Fruit fly (Drosophila melanogaster): ENCODE results near the gene CG11583.

CG11583 gene

dm6 chr3L:4239442-4240322 lies 42.9 kb downstream of the CG11583 start, which contains the start of gene Sqor (continued):
- TF ChIP-seq CG4328 (GFP tag; optimal IDR thresholded peaks at IDR 0.05) (peak; percentile 72), Dip2 (GFP tag; IDR thresholded peaks at IDR 0.05) (peak; percentile 35; the same call in 1 of the 2 replicates), crp (GFP tag; optimal IDR thresholded peaks at IDR 0.05) (peak in 1 of 2 experiments; percentile 80), cg (GFP tag; optimal IDR thresholded peaks at IDR 0.05) (peak; percentile 20), Atf-2 (GFP tag; optimal IDR thresholded peaks at IDR 0.05) (peak; percentile 82), bowl (GFP tag; IDR thresholded peaks at IDR 0.05) (peak; percentile 61), tup (GFP tag; optimal IDR thresholded peaks at IDR 0.05) (peak; percentile 76), CG5245 (GFP tag; optimal IDR thresholded peaks at IDR 0.05) (peak; percentile 57), CG1792 (GFP tag; optimal IDR thresholded peaks at IDR 0.05) (peak; percentile 85), CG15696 (tag; optimal IDR thresholded peaks at IDR 0.05) (peak; percentile 31), ftz-f1 (GFP tag; optimal IDR thresholded peaks at IDR 0.05) (peak; percentile 98), CG9797 (GFP tag; optimal IDR thresholded peaks at IDR 0.05) (no peak), CHES-1-like (GFP tag; optimal IDR thresholded peaks at IDR 0.05) (peak; percentile 85), CG17186 (GFP tag; optimal IDR thresholded peaks at IDR 0.05) (peak; percentile 4), insv (GFP tag; optimal IDR thresholded peaks at IDR 0.05) (peak in 1 of 2 experiments; percentile 21), Lim3 (GFP tag; IDR thresholded peaks at IDR 0.05) (peak; percentile 38; the same call in 1 of the 2 replicates), lmd (GFP tag; IDR thresholded peaks at IDR 0.05) (peak; percentile 77), CG8281 (tag; optimal IDR thresholded peaks at IDR 0.05) (peak; percentile 78), CG2712 (tag; optimal IDR thresholded peaks at IDR 0.05) (peak; percentile 79), CG1832 (GFP tag; optimal IDR thresholded peaks at IDR 0.05) (no peak), CG8944 (GFP tag; optimal IDR thresholded peaks at IDR 0.05) (peak; percentile 81), sisA (GFP tag; IDR thresholded peaks at IDR 0.05) (peak; percentile 69), pros (GFP tag; optimal IDR thresholded peaks at IDR 0.05) (peak; percentile 27), ato (GFP tag; IDR thresholded peaks at IDR 0.05; ENCODE audit: partially characterized antibody) (no peak), sens (GFP tag) (peak; percentile 94), CG31224 (GFP tag; IDR thresholded peaks at IDR 0.05) (peak; percentile 63), CG10462 (GFP tag; optimal IDR thresholded peaks at IDR 0.05) (peak; percentile 78), Dfd (GFP tag; optimal IDR thresholded peaks at IDR 0.05) (no peak), D (optimal IDR thresholded peaks at IDR 0.05) (no peak), D (GFP tag; optimal IDR thresholded peaks at IDR 0.05) (peak; percentile 37), vfl (GFP tag; optimal IDR thresholded peaks at IDR 0.05) (peak; percentile 83), CG3407 (GFP tag; optimal IDR thresholded peaks at IDR 0.05) (peak; percentile 53), pfk (GFP tag; optimal IDR thresholded peaks at IDR 0.05) (peak; percentile 14), gce (GFP tag; IDR thresholded peaks at IDR 0.05) (peak; percentile 55; the same call in 1 of the 3 replicates), lilli (GFP tag; optimal IDR thresholded peaks at IDR 0.05) (peak; percentile 89), cato (GFP tag; optimal IDR thresholded peaks at IDR 0.05; ENCODE audit: borderline replicate concordance) (peak; percentile 75), salm (tag; optimal IDR thresholded peaks at IDR 0.05) (peak; percentile 77), onecut (GFP tag; IDR thresholded peaks at IDR 0.05) (peak; percentile 58), Hand (GFP tag; optimal IDR thresholded peaks at IDR 0.05) (peak; percentile 75), CG7928 (GFP tag; optimal IDR thresholded peaks at IDR 0.05) (peak; percentile 71), Atf3 (GFP tag; optimal IDR thresholded peaks at IDR 0.05) (peak; percentile 93), zen (tag; optimal IDR thresholded peaks at IDR 0.05) (no peak), CG4854 (GFP tag; optimal IDR thresholded peaks at IDR 0.05) (peak; percentile 81), Bgb (GFP tag; IDR thresholded peaks at IDR 0.05; ENCODE audit: partially characterized antibody) (peak; percentile 36; the same call in 1 of the 2 replicates), lov (optimal IDR thresholded peaks at IDR 0.05) (no peak), lov (GFP tag; IDR thresholded peaks at IDR 0.05) (peak; percentile 59; the same call in 1 of the 3 replicates), Camta (GFP tag; optimal IDR thresholded peaks at IDR 0.05) (peak; percentile 73), Gug (GFP tag; IDR thresholded peaks at IDR 0.05) (peak; percentile 73; the same call in 3 of the 4 replicates), CG3726 (GFP tag; IDR thresholded peaks at IDR 0.05) (peak; percentile 76; the same call in 2 of the 3 replicates)
